Worm (Caenorhabditis elegans) whole organism, L4 larva: ENCODE results near the gene mep-1.

Experiments used
- F10B5.3 ChIP-seq: sonication (generic microtip); optimal IDR thresholded peaks from 2 replicates; lab custom pipeline; 2016; ENCODE audit warnings: mild to moderate bottlenecking, missing genetic modification characterization, missing compliant biosample characterization
- F26F4.8 ChIP-seq: fragments of 200-800 bp; sonication (Bioruptor generic); conservative IDR thresholded peaks from 2 replicates; pipeline ENCODE4 v1.3.6; 2022; ENCODE audit warnings: missing genetic modification characterization, missing compliant biosample characterization
- F44E2.7 ChIP-seq: fragments of 200-800 bp; sonication (Bioruptor generic); IDR thresholded peaks from 2 replicates; pipeline ENCODE4 v2.1.2; 2022; ENCODE audit warnings: missing genetic modification characterization, missing compliant biosample characterization
- F49E8.2 ChIP-seq: sonication (generic microtip); optimal IDR thresholded peaks from 2 replicates; lab custom pipeline; 2016; ENCODE audit warnings: missing compliant biosample characterization, mild to moderate bottlenecking, missing genetic modification characterization, borderline replicate concordance
- T20F7.1 ChIP-seq: fragments of 200-800 bp; sonication (Bioruptor generic); optimal IDR thresholded peaks from 2 replicates; lab custom pipeline; 2018; ENCODE audit warnings: mild to moderate bottlenecking, missing genetic modification characterization, missing compliant biosample characterization
- T26A8.4 ChIP-seq: fragments of 200-800 bp; sonication (Bioruptor generic); IDR thresholded peaks from 2 replicates; pipeline ENCODE4 v1.3.6; 2022; ENCODE audit warnings: missing genetic modification characterization, missing compliant biosample characterization
- Y105C5A.15 ChIP-seq: fragments of 200-800 bp; sonication (Bioruptor generic); IDR thresholded peaks from 2 replicates; pipeline ENCODE4 v1.3.6; 2022; ENCODE audit warnings: missing genetic modification characterization, missing compliant biosample characterization
- Y75B8A.6 ChIP-seq: fragments of 200-800 bp; sonication (Bioruptor generic); IDR thresholded peaks from 2 replicates; pipeline ENCODE4 v1.3.6; 2022; ENCODE audit warnings: missing genetic modification reagents, missing genetic modification characterization, missing compliant biosample characterization
- ZK337.2 ChIP-seq: fragments of 200-800 bp; sonication (Bioruptor generic); IDR thresholded peaks from 2 replicates; pipeline ENCODE4 v1.3.6; 2022; ENCODE audit warnings: missing genetic modification reagents, missing genetic modification characterization, missing compliant biosample characterization
- ZK546.5 ChIP-seq, 2 experiments: sonication (generic microtip); optimal IDR thresholded peaks; 2 replicates each; lab custom pipeline; 2017; ENCODE audit warnings: missing biosample characterization in 2 of 2, missing genetic modification characterization in 2 of 2
- aha-1 ChIP-seq: fragments of 150-350 bp; peaks from one replicate; lab custom pipeline; 2014; ENCODE audit warnings: missing biosample characterization, missing genetic modification characterization
- arid-1 ChIP-seq: fragments of 200-800 bp; sonication (Bioruptor generic); conservative IDR thresholded peaks from 2 replicates; pipeline ENCODE4 v1.3.6; 2022; ENCODE audit warnings: missing genetic modification reagents, missing genetic modification characterization, missing compliant biosample characterization
- ceh-20 ChIP-seq: fragments of 200-800 bp; sonication (Bioruptor generic); IDR thresholded peaks from 2 replicates; pipeline ENCODE4 v1.3.6; 2022; ENCODE audit warnings: missing genetic modification reagents, missing genetic modification characterization, missing compliant biosample characterization
- ces-1 ChIP-seq: fragments of 150-350 bp; sonication (generic microtip); optimal IDR thresholded peaks from 4 replicates; lab custom pipeline; 2014; ENCODE audit warnings: missing biosample characterization, missing genetic modification reagents, missing genetic modification characterization
- dmd-6 ChIP-seq: fragments of 200-800 bp; sonication (Bioruptor generic); IDR thresholded peaks from 2 replicates; pipeline ENCODE4 v1.3.6; 2022; ENCODE audit warnings: missing genetic modification reagents, missing genetic modification characterization, missing compliant biosample characterization
- egl-27 ChIP-seq: sonication (generic microtip); optimal IDR thresholded peaks from 3 replicates; lab custom pipeline; 2017; ENCODE audit warnings: missing biosample characterization, missing genetic modification reagents, missing genetic modification characterization
- egl-43 ChIP-seq: fragments of 200-800 bp; sonication (Bioruptor generic); IDR thresholded peaks from 2 replicates; pipeline ENCODE4 v1.3.6; 2022; ENCODE audit warnings: missing genetic modification reagents, missing genetic modification characterization, missing compliant biosample characterization
- gei-8 ChIP-seq: fragments of 200-800 bp; sonication (Bioruptor generic); optimal IDR thresholded peaks from 2 replicates; lab custom pipeline; 2018; ENCODE audit warnings: mild to moderate bottlenecking, missing genetic modification characterization, missing compliant biosample characterization
- hlh-30 ChIP-seq: sonication (generic microtip); optimal IDR thresholded peaks from 2 replicates; lab custom pipeline; 2017; ENCODE audit warnings: antibody characterized with exemption, mild to moderate bottlenecking, missing genetic modification characterization, missing compliant biosample characterization; ENCODE audit not compliant: insufficient read depth
- jun-1 ChIP-seq: fragments of 150-350 bp; optimal IDR thresholded peaks from 2 replicates; lab custom pipeline; 2014; ENCODE audit warnings: missing biosample characterization, missing genetic modification reagents, missing genetic modification characterization
- lim-7 ChIP-seq: fragments of 200-800 bp; sonication (Bioruptor generic); IDR thresholded peaks from 2 replicates; pipeline ENCODE4 v1.3.6; 2022; ENCODE audit warnings: missing genetic modification characterization, missing compliant biosample characterization
- lin-1 ChIP-seq: fragments of 200-800 bp; sonication (Bioruptor generic); IDR thresholded peaks from 2 replicates; pipeline ENCODE4 v1.3.6; 2022; ENCODE audit warnings: missing genetic modification reagents, missing genetic modification characterization, missing compliant biosample characterization
- lin-15B ChIP-seq: fragments of 150-350 bp; sonication (generic microtip); optimal IDR thresholded peaks from 3 replicates; lab custom pipeline; 2014; ENCODE audit warnings: missing biosample characterization, missing genetic modification characterization
- lin-39 ChIP-seq: fragments of 150-350 bp; optimal IDR thresholded peaks from 2 replicates; lab custom pipeline; 2014; ENCODE audit warnings: missing biosample characterization, missing genetic modification reagents, missing genetic modification characterization
- madf-5 ChIP-seq, 2 experiments: fragments of 200-800 bp; sonication (Bioruptor generic); IDR thresholded peaks; 2 replicates each; pipeline ENCODE4 v1.3.6; 2022; ENCODE audit warnings: missing compliant biosample characterization in 2 of 2, missing genetic modification characterization in 2 of 2
- mep-1 ChIP-seq: fragments of 150-350 bp; sonication (generic microtip); optimal IDR thresholded peaks from 3 replicates; lab custom pipeline; 2014; ENCODE audit warnings: missing biosample characterization, missing genetic modification characterization
- mxl-3 ChIP-seq: fragments of 200-800 bp; sonication (Bioruptor generic); optimal IDR thresholded peaks from 2 replicates; lab custom pipeline; 2018; ENCODE audit warnings: mild to moderate bottlenecking, missing genetic modification characterization, missing compliant biosample characterization
- nhr-10 ChIP-seq: fragments of 150-350 bp; optimal IDR thresholded peaks from 2 replicates; lab custom pipeline; 2014; ENCODE audit warnings: missing biosample characterization, missing genetic modification characterization
- nhr-28 ChIP-seq: fragments of 150-350 bp; optimal IDR thresholded peaks from 2 replicates; lab custom pipeline; 2014; ENCODE audit warnings: missing biosample characterization, missing genetic modification characterization
- nhr-42 ChIP-seq: fragments of 200-800 bp; sonication (Bioruptor generic); IDR thresholded peaks from 2 replicates; pipeline ENCODE4 v1.3.6; 2022; ENCODE audit warnings: missing genetic modification characterization, missing compliant biosample characterization
- php-3 ChIP-seq: fragments of 200-800 bp; sonication (Bioruptor generic); IDR thresholded peaks from 2 replicates; pipeline ENCODE4 v1.3.6; 2022; ENCODE audit warnings: missing genetic modification reagents, missing genetic modification characterization, missing compliant biosample characterization
- snpc-1.2 ChIP-seq: fragments of 200-800 bp; sonication (Bioruptor generic); IDR thresholded peaks from 2 replicates; pipeline ENCODE4 v1.3.6; 2022; ENCODE audit warnings: missing genetic modification reagents, missing genetic modification characterization, missing compliant biosample characterization
- spr-1 ChIP-seq: sonication (generic microtip); optimal IDR thresholded peaks from 2 replicates; lab custom pipeline; 2016; ENCODE audit warnings: mild to moderate bottlenecking, missing genetic modification characterization, missing compliant biosample characterization
- tag-97 ChIP-seq: fragments of 200-800 bp; sonication (Bioruptor generic); IDR thresholded peaks from 2 replicates; pipeline ENCODE4 v1.3.6; 2022; ENCODE audit warnings: missing genetic modification characterization, missing compliant biosample characterization
- unc-130 ChIP-seq: sonication (generic microtip); optimal IDR thresholded peaks from 2 replicates; lab custom pipeline; 2016; ENCODE audit warnings: missing genetic modification reagents, missing genetic modification characterization, missing compliant biosample characterization
- unc-62 ChIP-seq, 3 experiments: fragments of 150-350 bp in 1 of 3; sonication (generic microtip); optimal IDR thresholded peaks in 2 of 3; peaks in 1 of 3; 1 replicate in 1 of 3; 2 replicates in 2 of 3; lab custom pipeline; 2014 to 2017; ENCODE audit warnings: missing biosample characterization in 3 of 3, missing genetic modification characterization in 3 of 3, missing genetic modification reagents in 3 of 3, missing genotype in 1 of 3

The mep-1 gene

ce11 chrIV:11491422-11491821 is 33.0 kb upstream of the mep-1 start (continued):
- TF ChIP-seq mep-1 (peak; percentile 12), nhr-28 (tag; lab: Kevin White, UChicago) (peak; percentile 92), T26A8.4 (GFP tag; lab: Robert Waterston, UW) (no peak), F44E2.7 (no peak), Y75B8A.6 (GFP tag; lab: Robert Waterston, UW) (no peak), lim-7 (GFP tag; lab: Robert Waterston, UW) (no peak), F49E8.2 (tag; lab: Kevin White, UChicago) (no peak), ZK337.2 (no peak), ZK546.5 (tag; optimal IDR thresholded peaks at IDR 0.05; lab: Kevin White, UChicago) (no peak), egl-27 (tag; lab: Kevin White, UChicago) (no peak), ceh-20 (GFP tag; lab: Robert Waterston, UW) (no peak), lin-1 (no peak), Y105C5A.15 (GFP tag; lab: Robert Waterston, UW) (no peak), nhr-10 (tag; lab: Kevin White, UChicago) (no peak), ces-1 (no peak), nhr-42 (GFP tag; lab: Robert Waterston, UW) (no peak), jun-1 (no peak), gei-8 (GFP tag; lab: Kevin White, UChicago) (no peak), F10B5.3 (tag; lab: Kevin White, UChicago) (no peak), tag-97 (no peak)

DNA sequence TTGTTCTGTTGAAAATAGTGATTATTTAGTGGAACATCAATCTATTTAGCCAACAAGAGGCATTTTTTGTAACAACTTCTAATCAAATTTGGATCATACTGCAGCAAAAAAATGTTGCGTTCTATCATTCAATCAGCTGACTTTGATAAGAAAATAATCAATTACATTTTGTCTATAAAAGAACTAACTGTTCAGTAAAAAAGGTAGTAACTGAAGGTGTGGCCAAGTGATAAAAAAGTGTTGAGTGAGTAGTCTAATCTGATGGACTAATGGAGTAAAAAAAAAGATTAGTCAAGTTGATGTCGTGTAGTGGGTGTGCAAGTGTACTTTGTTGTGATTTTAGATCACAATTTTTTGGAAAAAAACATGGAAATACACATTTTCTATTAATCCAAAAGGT is 32.1 kb upstream of the mep-1 start:
- TF ChIP-seq dmd-6 (GFP tag; lab: Robert Waterston, UW) (peak; percentile 28; the same call in 1 of the 2 replicates), nhr-28 (tag; lab: Kevin White, UChicago) (peak; percentile 48), hlh-30 (tag; lab: Kevin White, UChicago) (peak; percentile 47), madf-5 (GFP tag; IDR thresholded peaks at IDR 0.05; lab: Robert Waterston, UW) (no peak), aha-1 (peak; percentile 83)

DNA sequence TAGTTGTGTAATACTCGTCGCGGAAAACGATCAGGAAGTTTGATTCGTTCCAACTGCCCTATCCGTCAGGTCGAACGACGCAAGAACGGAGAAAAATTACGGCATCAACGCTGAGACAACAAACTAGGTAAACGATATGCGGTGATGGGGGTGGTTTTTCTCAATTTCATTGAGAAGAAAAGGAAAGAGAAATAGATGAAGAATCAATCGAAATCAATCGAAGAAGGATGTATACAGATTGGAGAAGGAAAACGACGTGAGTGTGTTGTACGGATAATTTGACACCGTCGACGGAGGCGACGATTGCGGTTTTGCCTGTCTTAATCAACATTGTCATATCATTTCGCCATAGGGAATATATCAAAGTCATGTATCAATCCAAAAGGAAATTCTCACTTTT is 30.5 kb upstream of the mep-1 start:
- TF ChIP-seq T26A8.4 (GFP tag; lab: Robert Waterston, UW) (no peak), gei-8 (GFP tag; lab: Kevin White, UChicago) (no peak), snpc-1.2 (GFP tag; lab: Robert Waterston, UW) (no peak), php-3 (GFP tag; lab: Robert Waterston, UW) (no peak), nhr-28 (tag; lab: Kevin White, UChicago) (peak; percentile 15), T20F7.1 (GFP tag; lab: Kevin White, UChicago) (no peak), jun-1 (no peak), ceh-20 (GFP tag; lab: Robert Waterston, UW) (no peak), mep-1 (no peak), nhr-42 (GFP tag; lab: Robert Waterston, UW) (no peak), unc-62 (GFP tag; optimal IDR thresholded peaks at IDR 0.05 in 1 of 2; lab: Kevin White, UChicago) (peak in 1 of 2 experiments; percentile 37), unc-62 (tag; optimal IDR thresholded peaks at IDR 0.05; lab: Kevin White, UChicago) (no peak), arid-1 (GFP tag; lab: Robert Waterston, UW) (no peak), dmd-6 (GFP tag; lab: Robert Waterston, UW) (no peak), egl-43 (no peak), unc-130 (no peak), nhr-10 (tag; lab: Kevin White, UChicago) (no peak), spr-1 (no peak), F26F4.8 (GFP tag; lab: Robert Waterston, UW) (no peak), mxl-3 (GFP tag; lab: Kevin White, UChicago) (peak; percentile 0), lin-39 (tag; lab: Kevin White, UChicago) (no peak), lin-15B (tag; lab: Kevin White, UChicago) (no peak)
